Worm (Caenorhabditis elegans): Measurements from ENCODE around the gene C02D5.4.

DNA sequence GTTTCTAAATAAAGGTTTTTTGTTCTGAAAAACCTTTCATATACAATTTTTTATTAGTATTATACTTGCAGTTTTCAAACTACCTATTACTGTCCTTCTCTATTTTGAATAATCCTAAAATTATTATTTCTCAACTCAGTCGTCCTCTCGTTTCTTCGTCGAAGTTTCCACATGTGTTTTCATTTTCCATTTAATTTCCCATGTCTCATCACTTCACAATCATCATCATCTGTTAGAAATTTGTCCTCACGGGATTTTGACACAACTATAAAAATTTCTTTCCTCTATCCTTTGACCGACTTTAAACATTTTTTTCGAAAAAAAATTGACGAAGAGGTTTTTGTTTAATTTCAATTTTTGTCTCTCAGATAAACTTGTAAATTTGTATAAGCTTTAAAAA is 16.5 kb upstream of the C02D5.4 start:
- TF ChIP-seq nhr-77 (tag; optimal IDR thresholded peaks at IDR 0.05) (no peak), nhr-11 (tag; optimal IDR thresholded peaks at IDR 0.05) (no peak), R02D3.7 (tag; optimal IDR thresholded peaks at IDR 0.05) (no peak), alr-1 (tag; optimal IDR thresholded peaks at IDR 0.05) (no peak), nhr-25 (tag; optimal IDR thresholded peaks at IDR 0.05) (no peak)

Data from whole organism, L2 larva.